Worm (Caenorhabditis elegans) whole organism, young adult: ENCODE measurements around the gene orc-4.

ENCODE experiments used
- B0019.2 ChIP-seq: fragments of 200-800 bp; sonication (Bioruptor generic); conservative IDR thresholded peaks from 2 replicates; pipeline ENCODE4 v1.3.6; 2022; ENCODE audit warnings: missing genetic modification reagents, missing genetic modification characterization, missing compliant biosample characterization
- B0261.1 ChIP-seq: sonication (generic microtip); optimal IDR thresholded peaks from 2 replicates; lab custom pipeline; 2016; ENCODE audit warnings: mild to moderate bottlenecking, missing genetic modification characterization, moderate library complexity, missing compliant biosample characterization
- B0336.3 ChIP-seq: fragments of 200-800 bp; sonication (Bioruptor generic); IDR thresholded peaks from 2 replicates; pipeline ENCODE4 v1.3.6; 2022; ENCODE audit warnings: missing genetic modification characterization, missing compliant biosample characterization
- C06A6.2 ChIP-seq: fragments of 200-800 bp; sonication (Bioruptor generic); conservative IDR thresholded peaks from 2 replicates; pipeline ENCODE4 v1.3.6; 2022; ENCODE audit warnings: missing genetic modification characterization, missing compliant biosample characterization
- C17E4.6 ChIP-seq: fragments of 200-800 bp; sonication (Bioruptor generic); IDR thresholded peaks from 2 replicates; pipeline ENCODE4 v1.3.6; 2022; ENCODE audit warnings: missing genetic modification reagents, missing genetic modification characterization, missing compliant biosample characterization
- F22D6.2 ChIP-seq: sonication (generic microtip); optimal IDR thresholded peaks from 2 replicates; lab custom pipeline; 2016; ENCODE audit warnings: mild to moderate bottlenecking, missing genetic modification characterization, missing compliant biosample characterization
- F23B12.7 ChIP-seq: sonication (generic microtip); optimal IDR thresholded peaks from 2 replicates; lab custom pipeline; 2017; ENCODE audit warnings: missing genetic modification characterization, mild to moderate bottlenecking, missing compliant biosample characterization, antibody characterized with exemption, moderate library complexity; ENCODE audit not compliant: insufficient read depth
- F37B4.10 ChIP-seq: fragments of 200-800 bp; sonication (Bioruptor generic); IDR thresholded peaks from 2 replicates; pipeline ENCODE4 v1.3.6; 2022; ENCODE audit warnings: missing genetic modification characterization, missing compliant biosample characterization
- F52B5.7 ChIP-seq: sonication (generic microtip); optimal IDR thresholded peaks from 2 replicates; lab custom pipeline; 2016; ENCODE audit warnings: mild to moderate bottlenecking, missing genetic modification characterization, missing compliant biosample characterization
- K12H6.12 ChIP-seq: fragments of 200-800 bp; sonication (Bioruptor generic); optimal IDR thresholded peaks from 2 replicates; lab custom pipeline; 2018; ENCODE audit warnings: mild to moderate bottlenecking, missing genetic modification characterization, missing compliant biosample characterization
- Y53G8AR.9 ChIP-seq: fragments of 200-800 bp; sonication (Bioruptor generic); conservative IDR thresholded peaks from 2 replicates; pipeline ENCODE4 v1.3.6; 2022; ENCODE audit warnings: missing genetic modification reagents, missing genetic modification characterization, missing compliant biosample characterization
- Y56A3A.18 ChIP-seq: fragments of 200-800 bp; sonication (Bioruptor generic); IDR thresholded peaks from 2 replicates; pipeline ENCODE4 v1.3.6; 2022; ENCODE audit warnings: missing genetic modification reagents, missing genetic modification characterization, missing compliant biosample characterization
- aptf-3 ChIP-seq: fragments of 200-800 bp; sonication (Bioruptor generic); IDR thresholded peaks from 2 replicates; pipeline ENCODE4 v1.3.6; 2022; ENCODE audit warnings: missing genetic modification characterization, missing compliant biosample characterization
- atf-7 ChIP-seq: sonication (generic microtip); optimal IDR thresholded peaks from 2 replicates; lab custom pipeline; 2017; ENCODE audit warnings: mild to moderate bottlenecking, missing genetic modification characterization, missing compliant biosample characterization
- attf-3 ChIP-seq: fragments of 200-800 bp; sonication (Bioruptor generic); conservative IDR thresholded peaks from 2 replicates; pipeline ENCODE4 v1.3.6; 2022; ENCODE audit warnings: missing genetic modification reagents, missing genetic modification characterization, missing compliant biosample characterization
- attf-5 ChIP-seq: fragments of 200-800 bp; sonication (Bioruptor generic); optimal IDR thresholded peaks from 2 replicates; lab custom pipeline; 2018; ENCODE audit warnings: mild to moderate bottlenecking, missing genetic modification characterization, missing compliant biosample characterization
- attf-6 ChIP-seq: fragments of 200-800 bp; sonication (Bioruptor generic); IDR thresholded peaks from 2 replicates; pipeline ENCODE4 v1.3.6; 2022; ENCODE audit warnings: missing genetic modification reagents, missing genetic modification characterization, missing compliant biosample characterization
- ccch-3 ChIP-seq: fragments of 200-800 bp; sonication (Bioruptor generic); optimal IDR thresholded peaks from 2 replicates; lab custom pipeline; 2018; ENCODE audit warnings: mild to moderate bottlenecking, missing genetic modification characterization, missing compliant biosample characterization
- cebp-1 ChIP-seq, 2 experiments: fragments of 200-800 bp in 1 of 2; sonication (Bioruptor generic) in 1 of 2; sonication (generic microtip) in 1 of 2; IDR thresholded peaks in 1 of 2; optimal IDR thresholded peaks in 1 of 2; 2 replicates each; pipeline versions ENCODE4 v1.3.6 to Lab custom; 2017 to 2022; ENCODE audit warnings: missing compliant biosample characterization in 2 of 2, missing genetic modification characterization in 2 of 2, mild to moderate bottlenecking in 1 of 2, missing genetic modification reagents in 1 of 2, moderate library complexity in 1 of 2
- ceh-100 ChIP-seq: fragments of 200-800 bp; sonication (Bioruptor generic); IDR thresholded peaks from 2 replicates; pipeline ENCODE4 v1.3.6; 2022; ENCODE audit warnings: missing genetic modification reagents, missing genetic modification characterization, missing compliant biosample characterization
- ceh-79 ChIP-seq: sonication (generic microtip); optimal IDR thresholded peaks from 2 replicates; lab custom pipeline; 2017; ENCODE audit warnings: mild to moderate bottlenecking, missing genetic modification characterization, missing compliant biosample characterization
- egrh-3 ChIP-seq: fragments of 200-800 bp; sonication (Bioruptor generic); IDR thresholded peaks from 2 replicates; pipeline ENCODE4 v1.3.6; 2022; ENCODE audit warnings: missing genetic modification reagents, missing genetic modification characterization, missing compliant biosample characterization
- ets-4 ChIP-seq: fragments of 200-800 bp; sonication (Bioruptor generic); optimal IDR thresholded peaks from 2 replicates; lab custom pipeline; 2018; ENCODE audit warnings: mild to moderate bottlenecking, missing genetic modification characterization, missing compliant biosample characterization
- gei-17 ChIP-seq: fragments of 200-800 bp; sonication (Bioruptor generic); optimal IDR thresholded peaks from 2 replicates; lab custom pipeline; 2018; ENCODE audit warnings: mild to moderate bottlenecking, missing genetic modification characterization, missing compliant biosample characterization
- him-1 ChIP-seq: sonication (generic microtip); optimal IDR thresholded peaks from 2 replicates; lab custom pipeline; 2016; ENCODE audit warnings: missing genotype, missing genetic modification reagents, missing genetic modification characterization, missing compliant biosample characterization
- hlh-12 ChIP-seq: sonication (generic microtip); optimal IDR thresholded peaks from 2 replicates; lab custom pipeline; 2016; ENCODE audit warnings: missing genetic modification characterization, missing compliant biosample characterization
- hlh-26 ChIP-seq: fragments of 200-800 bp; sonication (Bioruptor generic); conservative IDR thresholded peaks from 2 replicates; pipeline ENCODE4 v1.3.6; 2022; ENCODE audit warnings: missing genetic modification reagents, missing genetic modification characterization, missing compliant biosample characterization
- lag-1 ChIP-seq: fragments of 200-800 bp; sonication (Bioruptor generic); IDR thresholded peaks from 2 replicates; pipeline ENCODE4 v1.3.6; 2022; ENCODE audit warnings: missing genetic modification reagents, missing genetic modification characterization, missing compliant biosample characterization
- lin-35 ChIP-seq, 3 experiments: fragments of 150-350 bp in 2 of 3; sonication (generic microtip) in 1 of 3; optimal IDR thresholded peaks; 2 replicates each; lab custom pipeline; 2014 to 2018; ENCODE audit warnings: missing biosample characterization in 3 of 3, missing genetic modification characterization in 3 of 3, missing genetic modification reagents in 3 of 3
- lin-54 ChIP-seq: fragments of 200-800 bp; sonication (Bioruptor generic); optimal IDR thresholded peaks from 2 replicates; lab custom pipeline; 2018; ENCODE audit warnings: mild to moderate bottlenecking, missing genetic modification characterization, missing compliant biosample characterization
- madf-6 ChIP-seq: fragments of 200-800 bp; sonication (Bioruptor generic); IDR thresholded peaks from 2 replicates; pipeline ENCODE4 v1.3.6; 2022; ENCODE audit warnings: missing genetic modification reagents, missing genetic modification characterization, missing compliant biosample characterization
- mel-28 ChIP-seq: sonication (generic microtip); optimal IDR thresholded peaks from 2 replicates; lab custom pipeline; 2016; ENCODE audit warnings: borderline replicate concordance, mild to moderate bottlenecking, missing genetic modification characterization, missing compliant biosample characterization
- mxl-1 ChIP-seq: sonication (generic microtip); optimal IDR thresholded peaks from 2 replicates; lab custom pipeline; 2016; ENCODE audit warnings: missing genetic modification characterization, missing compliant biosample characterization
- nfya-2 ChIP-seq: fragments of 200-800 bp; sonication (Bioruptor generic); IDR thresholded peaks from 2 replicates; pipeline ENCODE4 v1.3.6; 2022; ENCODE audit warnings: missing genetic modification reagents, missing genetic modification characterization, missing compliant biosample characterization
- nfyb-1 ChIP-seq: fragments of 200-800 bp; sonication (Bioruptor generic); IDR thresholded peaks from 2 replicates; pipeline ENCODE4 v1.3.6; 2022; ENCODE audit warnings: missing genetic modification reagents, missing genetic modification characterization, missing compliant biosample characterization
- rcor-1 ChIP-seq: fragments of 200-800 bp; sonication (Bioruptor generic); IDR thresholded peaks from 2 replicates; pipeline ENCODE4 v1.3.6; 2022; ENCODE audit warnings: missing genetic modification reagents, missing genetic modification characterization, missing compliant biosample characterization
- sdz-38 ChIP-seq: sonication (generic microtip); optimal IDR thresholded peaks from 2 replicates; lab custom pipeline; 2016; ENCODE audit warnings: missing genotype, missing genetic modification characterization, missing compliant biosample characterization
- sea-2 ChIP-seq: fragments of 200-800 bp; sonication (Bioruptor generic); IDR thresholded peaks from 2 replicates; pipeline ENCODE4 v1.3.6; 2022; ENCODE audit warnings: missing genetic modification characterization, missing compliant biosample characterization
- snpc-1.1 ChIP-seq: sonication (generic microtip); optimal IDR thresholded peaks from 2 replicates; lab custom pipeline; 2017; ENCODE audit warnings: missing genetic modification characterization, mild to moderate bottlenecking, missing compliant biosample characterization, antibody characterized with exemption, moderate library complexity, missing genotype, missing genetic modification reagents; ENCODE audit not compliant: insufficient read depth
- snpc-1.3 ChIP-seq: sonication (generic microtip); optimal IDR thresholded peaks from 2 replicates; lab custom pipeline; 2017; ENCODE audit warnings: missing genetic modification characterization, mild to moderate bottlenecking, missing compliant biosample characterization, antibody characterized with exemption, moderate library complexity, missing genotype, missing genetic modification reagents; ENCODE audit not compliant: insufficient read depth
- snpc-4 ChIP-seq, 5 experiments: fragments of 150-350 bp in 1 of 5; sonication (generic microtip) in 4 of 5; optimal IDR thresholded peaks; 2 replicates each; lab custom pipeline; 2014 to 2018; ENCODE audit warnings: missing genetic modification characterization in 5 of 5, missing biosample characterization in 3 of 5, antibody characterized with exemption in 2 of 5, mild to moderate bottlenecking in 2 of 5, missing compliant biosample characterization in 2 of 5, missing genotype in 2 of 5, moderate library complexity in 2 of 5, missing genetic modification reagents in 1 of 5
- tbx-9 ChIP-seq: sonication (generic microtip); optimal IDR thresholded peaks from 2 replicates; lab custom pipeline; 2016; ENCODE audit warnings: borderline replicate concordance, missing genetic modification characterization, inconsistent platforms, missing compliant biosample characterization
- ztf-18 ChIP-seq: sonication (generic microtip); optimal IDR thresholded peaks from 2 replicates; lab custom pipeline; 2016; ENCODE audit warnings: missing genotype, mild to moderate bottlenecking, missing genetic modification characterization, missing compliant biosample characterization
- ztf-3 ChIP-seq: fragments of 200-800 bp; sonication (Bioruptor generic); optimal IDR thresholded peaks from 2 replicates; lab custom pipeline; 2018; ENCODE audit warnings: mild to moderate bottlenecking, missing genetic modification characterization, missing compliant biosample characterization

Gene orc-4

ce11 chrIII:10621208-10621607 is 24.8 kb upstream of the orc-4 start, which contains the start of the genes lron-10 and hpr-9 (continued):
- TF ChIP-seq F52B5.7 (tag; lab: Kevin White, UChicago), result no peak
- peak; percentile 58 for TF ChIP-seq him-1 (tag; lab: Kevin White, UChicago)
- TF ChIP-seq lag-1, result no peak
- TF ChIP-seq lin-54 (GFP tag; lab: Kevin White, UChicago), result peak; percentile 73
- TF ChIP-seq ets-4 (GFP tag; lab: Kevin White, UChicago), result no peak
- TF ChIP-seq atf-7, result peak; percentile 3
- TF ChIP-seq cebp-1 (GFP tag; IDR thresholded peaks at IDR 0.05; lab: Robert Waterston, UW), result no peak
- TF ChIP-seq cebp-1 (tag; optimal IDR thresholded peaks at IDR 0.05; lab: Kevin White, UChicago), result peak; percentile 63
- peak; percentile 72 for TF ChIP-seq F22D6.2 (tag; lab: Kevin White, UChicago)
- TF ChIP-seq, all 124 proteins: peak for 69

ce11 chrIII:10624564-10624963 is 21.4 kb upstream of the orc-4 start:
- TF ChIP-seq mxl-1 (tag; lab: Kevin White, UChicago), result peak; percentile 52
- TF ChIP-seq hlh-26, result no peak
- no peak for TF ChIP-seq ztf-3 (GFP tag; lab: Kevin White, UChicago)
- TF ChIP-seq madf-6 (GFP tag; lab: Robert Waterston, UW), result peak; percentile 77
- TF ChIP-seq lin-35 (GFP tag; optimal IDR thresholded peaks at IDR 0.05; lab: Kevin White, UChicago), result peak in 1 of 3 experiments; percentile 41
- TF ChIP-seq nfyb-1, result peak; percentile 80
- peak; percentile 36 for TF ChIP-seq K12H6.12 (tag; lab: Kevin White, UChicago)
- 0 out of 2 replicates have a peak, but pooled peaks have one; percentile 17 for TF ChIP-seq cebp-1 (GFP tag; IDR thresholded peaks at IDR 0.05; lab: Robert Waterston, UW)
- peak; percentile 61 for TF ChIP-seq cebp-1 (tag; optimal IDR thresholded peaks at IDR 0.05; lab: Kevin White, UChicago)
- peak; percentile 86 for TF ChIP-seq B0261.1 (tag; lab: Kevin White, UChicago)
- peak; percentile 72 for TF ChIP-seq attf-6
- no peak for TF ChIP-seq attf-3 (GFP tag; lab: Robert Waterston, UW)
- peak; percentile 45 for TF ChIP-seq F52B5.7 (tag; lab: Kevin White, UChicago)
- TF ChIP-seq Y56A3A.18 (GFP tag; lab: Robert Waterston, UW), result 0 out of 2 replicates have a peak, but pooled peaks have one; percentile 21
- peak; percentile 50 for TF ChIP-seq snpc-1.1 (tag; lab: Kevin White, UChicago)
- peak; percentile 31; the same call in 1 of the 2 replicates for TF ChIP-seq B0336.3
- peak; percentile 51; the same call in 1 of the 2 replicates for TF ChIP-seq ceh-100
- no peak for TF ChIP-seq gei-17 (GFP tag; lab: Kevin White, UChicago)
- no peak for TF ChIP-seq sdz-38 (tag; lab: Kevin White, UChicago)
- TF ChIP-seq ztf-18 (tag; lab: Kevin White, UChicago), result peak; percentile 76
- TF ChIP-seq mel-28 (tag; lab: Kevin White, UChicago), result peak; percentile 49
- 0 out of 2 replicates have a peak, but pooled peaks have one; percentile 68 for TF ChIP-seq aptf-3 (GFP tag; lab: Robert Waterston, UW)
- TF ChIP-seq B0019.2 (GFP tag; lab: Robert Waterston, UW), result 0 out of 2 replicates have a peak, but pooled peaks have one; percentile 22
- no peak for TF ChIP-seq C17E4.6 (GFP tag; lab: Robert Waterston, UW)
- TF ChIP-seq attf-5, result peak; percentile 58
- peak; percentile 80 for TF ChIP-seq snpc-1.3 (tag; lab: Kevin White, UChicago)
- TF ChIP-seq F22D6.2 (tag; lab: Kevin White, UChicago), result no peak
- TF ChIP-seq sea-2 (GFP tag; lab: Robert Waterston, UW), result no peak
- TF ChIP-seq ccch-3 (GFP tag; lab: Kevin White, UChicago), result no peak
- 0 out of 2 replicates have a peak, but pooled peaks have one; percentile 80 for TF ChIP-seq F37B4.10 (GFP tag; lab: Robert Waterston, UW)
- peak; percentile 51; the same call in 1 of the 2 replicates for TF ChIP-seq rcor-1 (GFP tag; lab: Robert Waterston, UW)
- TF ChIP-seq snpc-4 (GFP tag; optimal IDR thresholded peaks at IDR 0.05; lab: Kevin White, UChicago), result peak; percentile 32
- peak in 3 of 4 experiments; percentile 16 to 37 (median 28) for TF ChIP-seq snpc-4 (tag; optimal IDR thresholded peaks at IDR 0.05; lab: Kevin White, UChicago)
- TF ChIP-seq C06A6.2 (GFP tag; lab: Robert Waterston, UW), result no peak
- TF ChIP-seq nfya-2 (GFP tag; lab: Robert Waterston, UW), result 0 out of 2 replicates have a peak, but pooled peaks have one; percentile 8
- TF ChIP-seq tbx-9, result no peak
- 0 out of 2 replicates have a peak, but pooled peaks have one; percentile 50 for TF ChIP-seq Y53G8AR.9
- peak; percentile 6 for TF ChIP-seq F23B12.7 (tag; lab: Kevin White, UChicago)
- no peak for TF ChIP-seq egrh-3 (GFP tag; lab: Robert Waterston, UW)
- peak; percentile 53 for TF ChIP-seq ceh-79 (tag; lab: Kevin White, UChicago)
- TF ChIP-seq hlh-12 (tag; lab: Kevin White, UChicago), result no peak
